Worm (Caenorhabditis elegans): ENCODE measurements around the gene lbp-2.

lbp-2 gene

DNA sequence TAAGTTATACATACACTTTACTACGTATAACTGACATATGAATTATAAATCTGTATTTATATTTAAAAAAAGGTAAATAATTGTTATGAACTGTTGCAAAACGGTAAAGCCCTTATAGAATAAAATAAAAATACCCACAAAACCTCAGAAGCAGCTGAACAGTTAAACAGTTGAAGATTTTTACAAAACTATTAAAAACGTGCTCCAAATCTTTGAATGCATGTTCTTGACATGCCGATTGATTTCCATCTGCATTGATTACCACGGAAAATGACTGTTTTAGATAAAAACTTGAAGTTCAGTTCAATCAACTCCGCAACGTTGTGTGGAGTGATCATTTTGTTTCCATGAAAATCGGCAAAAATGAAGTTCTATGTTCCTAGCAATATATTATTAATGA, 43.7 kb downstream of the lbp-2 start, which contains the start of gene F11D5.7:
Gene F11D5.7 (plus strand): TSS at position 301 of the 400 bp plus-strand sequence.
- TF ChIP-seq B0336.3 (GFP tag; IDR thresholded peaks at IDR 0.05) (no peak), unc-130 (GFP tag; optimal IDR thresholded peaks at IDR 0.05) (no peak), egl-44 (GFP tag; IDR thresholded peaks at IDR 0.05) (no peak), chd-7 (tag; optimal IDR thresholded peaks at IDR 0.05) (no peak), let-526 (GFP tag; IDR thresholded peaks at IDR 0.05) (no peak), B0019.2 (GFP tag; conservative IDR thresholded peaks at IDR 0.05) (no peak), ztf-26 (tag; optimal IDR thresholded peaks at IDR 0.05) (no peak), C17E4.6 (GFP tag; IDR thresholded peaks at IDR 0.05) (no peak), nhr-179 (tag; optimal IDR thresholded peaks at IDR 0.05) (no peak)

DNA sequence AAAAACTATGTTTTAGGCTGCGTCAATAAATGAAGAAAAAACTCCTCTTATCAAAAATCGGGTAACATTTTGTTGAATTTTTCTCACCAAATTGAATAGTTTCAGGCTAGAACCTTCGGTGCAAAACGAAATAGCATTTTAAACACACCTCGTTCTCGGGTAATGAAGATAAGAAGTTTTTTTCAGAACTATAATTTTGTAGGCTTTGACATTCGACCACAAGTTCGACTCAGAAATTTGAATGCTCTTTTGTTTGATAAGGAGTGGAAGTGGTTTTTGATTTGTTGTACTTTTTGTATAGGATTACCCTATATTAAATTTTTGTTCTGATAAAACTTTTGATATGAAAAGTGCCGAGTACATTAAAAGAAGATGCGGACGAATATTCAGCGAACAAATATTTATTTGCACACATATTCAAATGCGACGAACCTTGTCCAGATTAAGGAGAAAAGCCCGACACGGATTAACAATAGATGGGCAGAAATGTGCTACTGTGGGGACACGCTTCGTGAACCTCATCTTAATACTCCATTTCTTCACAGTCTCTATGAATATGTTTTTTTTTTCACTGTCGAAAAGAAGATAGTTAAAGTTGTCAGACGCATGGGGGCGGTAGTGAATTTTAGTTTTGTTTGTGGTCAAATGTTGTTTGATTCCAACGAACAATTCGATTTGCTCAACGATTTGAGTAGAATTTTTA, 46.3 kb downstream of the lbp-2 start:
- TF ChIP-seq nhr-120 (GFP tag; IDR thresholded peaks at IDR 0.05) (no peak), nhr-80 (tag; optimal IDR thresholded peaks at IDR 0.05) (peak; percentile 93), sea-2 (GFP tag; IDR thresholded peaks at IDR 0.05) (no peak), egrh-3 (GFP tag; IDR thresholded peaks at IDR 0.05) (no peak), ztf-28 (GFP tag; IDR thresholded peaks at IDR 0.05) (no peak), aptf-3 (GFP tag; IDR thresholded peaks at IDR 0.05) (no peak), ztf-25 (GFP tag; IDR thresholded peaks at IDR 0.05) (no peak), ets-4 (GFP tag; optimal IDR thresholded peaks at IDR 0.05) (no peak), ceh-27 (GFP tag; optimal IDR thresholded peaks at IDR 0.05) (no peak)

DNA sequence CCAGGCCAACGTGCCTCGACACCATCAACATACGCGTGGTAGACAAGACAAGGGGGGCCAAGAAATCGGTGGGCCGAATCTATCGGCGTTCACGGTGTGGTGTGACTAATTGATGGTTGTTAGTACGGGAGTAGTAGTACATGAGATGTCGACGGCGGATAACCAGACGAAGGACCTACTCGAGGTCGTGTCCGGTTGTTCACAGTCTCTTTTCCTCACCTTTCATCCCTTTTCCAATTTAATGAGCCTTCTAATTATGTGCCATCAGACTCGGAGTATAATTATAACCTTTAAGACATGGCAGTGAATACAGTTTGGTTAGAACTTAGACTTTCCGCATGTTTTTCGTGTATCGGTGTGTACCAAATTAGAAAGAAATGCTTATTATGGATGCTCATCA, 50.3 kb downstream of the lbp-2 start:
- no peak for TF ChIP-seq aptf-2 (GFP tag; conservative IDR thresholded peaks at IDR 0.05)
- TF ChIP-seq efl-1 (GFP tag; optimal IDR thresholded peaks at IDR 0.05): no peak
- TF ChIP-seq K12H6.12 (tag; optimal IDR thresholded peaks at IDR 0.05): no peak
- no peak for TF ChIP-seq him-1 (tag; optimal IDR thresholded peaks at IDR 0.05)
- no peak for TF ChIP-seq snpc-4 (GFP tag; optimal IDR thresholded peaks at IDR 0.05)
- TF ChIP-seq snpc-4 (tag; optimal IDR thresholded peaks at IDR 0.05): no peak
- no peak for TF ChIP-seq nhr-80 (tag; optimal IDR thresholded peaks at IDR 0.05)
- TF ChIP-seq mel-28 (tag; optimal IDR thresholded peaks at IDR 0.05; ENCODE audit: borderline replicate concordance): no peak
- TF ChIP-seq lsl-1 (GFP tag; optimal IDR thresholded peaks at IDR 0.05): no peak
- no peak for TF ChIP-seq egl-44 (GFP tag; IDR thresholded peaks at IDR 0.05)
- TF ChIP-seq unc-62 (GFP tag; optimal IDR thresholded peaks at IDR 0.05): no peak
- TF ChIP-seq B0336.3 (GFP tag; IDR thresholded peaks at IDR 0.05): no peak
- TF ChIP-seq F10E7.11 (tag; optimal IDR thresholded peaks at IDR 0.05): no peak
- TF ChIP-seq repo-1 (tag; optimal IDR thresholded peaks at IDR 0.05): no peak
